Fruit fly (Drosophila melanogaster) whole organism, prepupa: Measurements from ENCODE around the gene CG42512.

Experiments
- Blimp-1 ChIP-seq: fragments of 200-800 bp; sonication (Bioruptor generic); optimal IDR thresholded peaks from 3 replicates; lab custom pipeline; 2017; ENCODE audit warnings: missing biosample characterization, missing genetic modification characterization, mild to moderate bottlenecking, moderate library complexity, missing genetic modification reagents
- CG10631 ChIP-seq: fragments of 200-800 bp; sonication (Bioruptor generic); optimal IDR thresholded peaks from 2 replicates; lab custom pipeline; 2016; ENCODE audit warnings: missing biosample characterization, missing genetic modification characterization
- CG11294 ChIP-seq: fragments of 200-800 bp; sonication (Bioruptor generic); IDR thresholded peaks from 2 replicates; pipeline ENCODE4 v1.3.6; 2022; ENCODE audit warnings: missing biosample characterization, missing genetic modification characterization
- CG11762 ChIP-seq: fragments of 200-800 bp; sonication (Bioruptor generic); optimal IDR thresholded peaks from 3 replicates; lab custom pipeline; 2016; ENCODE audit warnings: missing biosample characterization, missing genetic modification characterization; ENCODE audit not compliant: insufficient read depth
- CG15336 ChIP-seq: fragments of 200-800 bp; sonication (Bioruptor generic); IDR thresholded peaks from 2 replicates; pipeline ENCODE4 v1.3.6; 2022; ENCODE audit warnings: missing biosample characterization, missing genetic modification characterization
- CG1621 ChIP-seq: fragments of 200-800 bp; sonication (Bioruptor generic); optimal IDR thresholded peaks from 3 replicates; lab custom pipeline; 2018; ENCODE audit warnings: missing biosample characterization, mild to moderate bottlenecking, missing genetic modification characterization
- CG16779 ChIP-seq: fragments of 200-800 bp; sonication (Bioruptor generic); optimal IDR thresholded peaks from 3 replicates; lab custom pipeline; 2017; ENCODE audit warnings: missing biosample characterization, mild to moderate bottlenecking, missing genetic modification characterization
- CG3032 ChIP-seq: fragments of 200-800 bp; optimal IDR thresholded peaks from 2 replicates; lab custom pipeline; 2019; ENCODE audit warnings: missing biosample characterization, mild to moderate bottlenecking, missing genetic modification characterization, moderate library complexity
- CG31627 ChIP-seq: fragments of 200-800 bp; sonication (Bioruptor generic); optimal IDR thresholded peaks from 3 replicates; lab custom pipeline; 2016; ENCODE audit warnings: missing biosample characterization, missing genetic modification characterization
- CG32006 ChIP-seq: fragments of 200-800 bp; sonication (Bioruptor generic); optimal IDR thresholded peaks from 3 replicates; lab custom pipeline; 2017; ENCODE audit warnings: missing biosample characterization, mild to moderate bottlenecking, missing genetic modification characterization
- CG34406 ChIP-seq: fragments of 200-800 bp; sonication (Bioruptor generic); optimal IDR thresholded peaks from 3 replicates; lab custom pipeline; 2016; ENCODE audit warnings: missing biosample characterization, missing genetic modification characterization
- CG3919 ChIP-seq: fragments of 200-800 bp; sonication (Bioruptor generic); optimal IDR thresholded peaks from 3 replicates; lab custom pipeline; 2016; ENCODE audit warnings: missing biosample characterization, missing genetic modification characterization
- CG4318 ChIP-seq: fragments of 200-800 bp; sonication (Bioruptor generic); optimal IDR thresholded peaks from 3 replicates; lab custom pipeline; 2017; ENCODE audit warnings: missing biosample characterization, mild to moderate bottlenecking, missing genetic modification characterization
- CG6792 ChIP-seq: fragments of 200-800 bp; sonication (Bioruptor generic); optimal IDR thresholded peaks from 3 replicates; lab custom pipeline; 2016; ENCODE audit warnings: missing biosample characterization, missing genetic modification characterization
- CG6808 ChIP-seq: fragments of 200-800 bp; sonication (Bioruptor generic); optimal IDR thresholded peaks from 3 replicates; lab custom pipeline; 2017; ENCODE audit warnings: missing biosample characterization, missing genetic modification characterization, mild to moderate bottlenecking, moderate library complexity, missing genetic modification reagents
- CG6854 ChIP-seq: fragments of 200-800 bp; sonication (Bioruptor generic); optimal IDR thresholded peaks from 2 replicates; lab custom pipeline; 2017; ENCODE audit warnings: missing biosample characterization, mild to moderate bottlenecking, missing genetic modification characterization
- CG7368 ChIP-seq: fragments of 200-800 bp; sonication (Bioruptor generic); optimal IDR thresholded peaks from 3 replicates; lab custom pipeline; 2016; ENCODE audit warnings: missing biosample characterization, missing genetic modification characterization
- CG8119 ChIP-seq: fragments of 200-800 bp; sonication (Bioruptor generic); IDR thresholded peaks from 3 replicates; pipeline ENCODE4 v1.3.6; 2022; ENCODE audit warnings: missing biosample characterization, missing genetic modification characterization
- CG8319 ChIP-seq: fragments of 200-800 bp; sonication (Bioruptor generic); optimal IDR thresholded peaks from 3 replicates; lab custom pipeline; 2016; ENCODE audit warnings: missing biosample characterization, missing genetic modification characterization
- CG8632 ChIP-seq: fragments of 200-800 bp; sonication (Bioruptor generic); optimal IDR thresholded peaks from 3 replicates; lab custom pipeline; 2016; ENCODE audit warnings: missing biosample characterization, missing genetic modification characterization
- CG9139 ChIP-seq: fragments of 200-800 bp; sonication (Bioruptor generic); optimal IDR thresholded peaks from 3 replicates; lab custom pipeline; 2017; ENCODE audit warnings: missing biosample characterization, mild to moderate bottlenecking, missing genetic modification characterization
- Eip75B ChIP-seq: fragments of 200-800 bp; sonication (Bioruptor generic); optimal IDR thresholded peaks from 3 replicates; lab custom pipeline; 2016; ENCODE audit warnings: missing biosample characterization, missing genetic modification characterization
- Eip78C ChIP-seq: fragments of 200-800 bp; sonication (Bioruptor generic); peaks from one replicate; lab custom pipeline; 2016; ENCODE audit warnings: missing biosample characterization, missing genetic modification characterization
- Eip93F ChIP-seq: fragments of 200-800 bp; sonication (Bioruptor generic); optimal IDR thresholded peaks from 2 replicates; lab custom pipeline; 2016; ENCODE audit warnings: missing biosample characterization, mild to moderate bottlenecking, missing genetic modification characterization
- Ets21C ChIP-seq: fragments of 200-800 bp; sonication (Bioruptor generic); optimal IDR thresholded peaks from 3 replicates; lab custom pipeline; 2016; ENCODE audit warnings: missing biosample characterization, missing genetic modification characterization
- Gug ChIP-seq: fragments of 200-800 bp; sonication (Bioruptor generic); IDR thresholded peaks from 2 replicates; pipeline ENCODE4 v1.3.6; 2022; ENCODE audit warnings: missing biosample characterization, missing genetic modification characterization
- Hr39 ChIP-seq: fragments of 200-800 bp; sonication (Bioruptor generic); optimal IDR thresholded peaks from 2 replicates; lab custom pipeline; 2016; ENCODE audit warnings: missing biosample characterization, missing genetic modification characterization
- Hr4 ChIP-seq: fragments of 200-800 bp; sonication (Bioruptor generic); optimal IDR thresholded peaks from 3 replicates; lab custom pipeline; 2016; ENCODE audit warnings: missing biosample characterization, missing genetic modification characterization
- Lpt ChIP-seq: fragments of 200-800 bp; sonication (Bioruptor generic); optimal IDR thresholded peaks from 3 replicates; lab custom pipeline; 2016; ENCODE audit warnings: missing biosample characterization, missing genetic modification characterization
- Met ChIP-seq: fragments of 200-800 bp; sonication (Bioruptor generic); optimal IDR thresholded peaks from 3 replicates; lab custom pipeline; 2016; ENCODE audit warnings: missing biosample characterization, missing genetic modification characterization
- Sox102F ChIP-seq: fragments of 200-800 bp; sonication (Bioruptor generic); optimal IDR thresholded peaks from 2 replicates; lab custom pipeline; 2016; ENCODE audit warnings: missing biosample characterization, mild to moderate bottlenecking, missing genetic modification characterization
- Sox14 ChIP-seq: fragments of 200-800 bp; sonication (Bioruptor generic); optimal IDR thresholded peaks from 3 replicates; lab custom pipeline; 2016; ENCODE audit warnings: missing biosample characterization, missing genetic modification characterization
- Sox15 ChIP-seq: fragments of 200-800 bp; sonication (Bioruptor generic); optimal IDR thresholded peaks from 3 replicates; lab custom pipeline; 2016; ENCODE audit warnings: missing biosample characterization, missing genetic modification characterization
- achi ChIP-seq: fragments of 200-800 bp; sonication (Bioruptor generic); optimal IDR thresholded peaks from 3 replicates; lab custom pipeline; 2016; ENCODE audit warnings: missing biosample characterization, missing genetic modification characterization
- acj6 ChIP-seq: fragments of 200-800 bp; sonication (Bioruptor generic); optimal IDR thresholded peaks from 3 replicates; lab custom pipeline; 2016; ENCODE audit warnings: missing biosample characterization, missing genetic modification characterization
- cyc ChIP-seq: fragments of 200-800 bp; sonication (Bioruptor generic); optimal IDR thresholded peaks from 3 replicates; lab custom pipeline; 2016; ENCODE audit warnings: missing biosample characterization, missing genetic modification characterization
- dsx ChIP-seq: fragments of 200-800 bp; optimal IDR thresholded peaks from 3 replicates; lab custom pipeline; 2019; ENCODE audit warnings: missing biosample characterization, mild to moderate bottlenecking, missing genetic modification characterization, moderate library complexity; ENCODE audit not compliant: poor library complexity, severe bottlenecking
- eg ChIP-seq: fragments of 200-800 bp; sonication (Bioruptor generic); IDR thresholded peaks from 3 replicates; pipeline ENCODE4 v1.3.6; 2022; ENCODE audit warnings: missing biosample characterization, missing genetic modification characterization
- esn ChIP-seq: fragments of 200-800 bp; sonication (Bioruptor generic); optimal IDR thresholded peaks from 2 replicates; lab custom pipeline; 2016; ENCODE audit warnings: missing biosample characterization, mild to moderate bottlenecking, missing genetic modification characterization, moderate library complexity
- fd85E ChIP-seq: fragments of 200-800 bp; sonication (Bioruptor generic); optimal IDR thresholded peaks from 3 replicates; lab custom pipeline; 2016; ENCODE audit warnings: missing biosample characterization, missing genetic modification characterization
- fkh ChIP-seq: fragments of 200-800 bp; sonication (Bioruptor generic); optimal IDR thresholded peaks from 3 replicates; lab custom pipeline; 2017; ENCODE audit warnings: missing biosample characterization, mild to moderate bottlenecking, missing genetic modification characterization, moderate library complexity
- lz ChIP-seq: fragments of 200-800 bp; sonication (Bioruptor generic); optimal IDR thresholded peaks from 3 replicates; lab custom pipeline; 2016; ENCODE audit warnings: missing biosample characterization, missing genetic modification characterization
- net ChIP-seq: fragments of 200-800 bp; sonication (Bioruptor generic); optimal IDR thresholded peaks from 3 replicates; lab custom pipeline; 2016; ENCODE audit warnings: missing biosample characterization, missing genetic modification characterization
- pdm3 ChIP-seq: fragments of 200-800 bp; sonication (Bioruptor generic); optimal IDR thresholded peaks from 3 replicates; lab custom pipeline; 2016; ENCODE audit warnings: missing biosample characterization, missing genetic modification characterization
- salr ChIP-seq, 2 experiments: fragments of 200-800 bp; sonication (Bioruptor generic); optimal IDR thresholded peaks; 3 replicates each; lab custom pipeline; 2016 to 2018; ENCODE audit warnings: missing biosample characterization in 2 of 2, missing genetic modification characterization in 2 of 2, mild to moderate bottlenecking in 1 of 2
- ss ChIP-seq, 2 experiments: fragments of 200-800 bp; sonication (Bioruptor generic); optimal IDR thresholded peaks; 2 replicates in 1 of 2; 3 replicates in 1 of 2; lab custom pipeline; 2017 to 2018; ENCODE audit warnings: mild to moderate bottlenecking in 2 of 2, missing biosample characterization in 2 of 2, missing genetic modification characterization in 2 of 2, moderate library complexity in 1 of 2
- topi ChIP-seq: fragments of 200-800 bp; sonication (Bioruptor generic); optimal IDR thresholded peaks from 3 replicates; lab custom pipeline; 2016; ENCODE audit warnings: missing biosample characterization, missing genetic modification characterization

The CG42512 gene

DNA sequence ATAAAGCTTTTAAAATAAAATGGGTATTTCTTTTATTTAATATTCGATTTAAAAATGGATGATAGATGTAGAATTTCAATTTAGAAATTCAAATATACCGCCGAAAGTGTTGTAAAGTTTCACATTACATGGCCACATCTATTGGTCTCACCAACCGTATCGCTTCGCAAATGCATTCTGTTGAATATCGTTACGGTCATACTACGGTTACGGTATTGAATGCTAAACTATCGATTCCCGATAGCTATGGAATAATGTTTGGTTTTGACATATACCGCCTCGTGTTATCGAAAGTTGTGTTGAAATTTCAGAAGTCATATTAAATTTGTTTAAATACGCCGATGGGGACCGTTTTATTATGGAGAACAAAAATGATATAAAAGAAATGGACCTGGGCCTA, at the start of gene CG42512, which contains the start of gene CG32573:
Gene CG42512, plus strand, starts transcription at position 279 of the 400 bp plus-strand sequence.
Gene CG32573, plus strand, starts transcription at position 279 of the 400 bp plus-strand sequence.
- TF ChIP-seq CG3919 (peak; percentile 0), Lpt (no peak), achi (GFP tag; lab: Kevin White, UChicago) (peak; percentile 60), pdm3 (GFP tag; lab: Kevin White, UChicago) (no peak), CG4318 (GFP tag; lab: Kevin White, UChicago) (no peak), CG1621 (peak; percentile 95), CG32006 (GFP tag; lab: Kevin White, UChicago) (no peak), salr (GFP tag; optimal IDR thresholded peaks at IDR 0.05; lab: Kevin White, UChicago) (no peak)

- no peak for TF ChIP-seq CG11762 (GFP tag; lab: Kevin White, UChicago)
- no peak for TF ChIP-seq Gug (GFP tag; lab: Robert Waterston, UW)
- TF ChIP-seq Lpt: no peak
- no peak for TF ChIP-seq CG7368 (GFP tag; lab: Kevin White, UChicago)
- no peak for TF ChIP-seq Blimp-1
- TF ChIP-seq eg (GFP tag; lab: Robert Waterston, UW): no peak
- no peak for TF ChIP-seq CG6808 (GFP tag; lab: Kevin White, UChicago)
- no peak for TF ChIP-seq esn (GFP tag; lab: Kevin White, UChicago)
- peak in 1 of 2 experiments; percentile 4 for TF ChIP-seq ss (GFP tag; optimal IDR thresholded peaks at IDR 0.05; lab: Kevin White, UChicago)
- no peak for TF ChIP-seq Sox102F (GFP tag; lab: Kevin White, UChicago)
- TF ChIP-seq CG1621: peak; percentile 45
- TF ChIP-seq CG31627: no peak
Observed at dm6 chrX:16607828-16608227, 43.3 kb upstream of the CG42512 start.

DNA sequence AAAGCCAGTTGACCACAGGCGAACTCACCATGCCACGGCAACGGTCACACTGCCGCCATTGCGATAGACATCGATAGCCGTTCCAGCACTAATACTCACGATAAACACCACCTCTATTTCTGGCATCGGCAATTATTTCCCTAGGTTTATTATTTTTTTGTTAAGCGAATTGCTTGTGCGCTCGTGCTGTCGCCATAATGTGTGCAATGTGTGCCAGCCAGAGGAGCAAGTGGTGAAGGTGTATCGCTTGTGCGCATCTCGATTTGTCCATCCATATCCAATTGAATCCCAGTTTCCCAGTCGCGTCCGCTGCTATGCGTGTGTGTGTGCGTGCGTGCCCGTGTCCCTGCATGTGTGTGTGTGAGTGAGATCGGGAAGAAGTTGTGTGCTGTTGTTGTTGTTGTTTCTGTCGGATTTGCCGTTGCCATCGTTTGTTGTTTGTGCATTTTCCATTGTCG, 40.5 kb upstream of the CG42512 start, which contains the start of gene mbt:
Gene mbt, plus strand, starts transcription at position 85 of the 458 bp plus-strand sequence.
- TF ChIP-seq Lpt (no peak), CG15336 (GFP tag; lab: Robert Waterston, UW) (no peak), fkh (GFP tag; lab: Kevin White, UChicago) (no peak), Gug (GFP tag; lab: Robert Waterston, UW) (no peak), net (GFP tag; lab: Kevin White, UChicago) (no peak), Ets21C (GFP tag; lab: Kevin White, UChicago) (no peak), CG3032 (no peak), CG8632 (GFP tag; lab: Kevin White, UChicago) (no peak), topi (GFP tag; lab: Kevin White, UChicago) (no peak), CG6808 (GFP tag; lab: Kevin White, UChicago) (no peak), Eip93F (GFP tag; lab: Kevin White, UChicago) (no peak), Blimp-1 (no peak), CG4318 (GFP tag; lab: Kevin White, UChicago) (no peak), CG8319 (GFP tag; lab: Kevin White, UChicago) (no peak), CG32006 (GFP tag; lab: Kevin White, UChicago) (no peak), Met (GFP tag; lab: Kevin White, UChicago) (no peak), Sox102F (GFP tag; lab: Kevin White, UChicago) (no peak), Hr39 (GFP tag; lab: Kevin White, UChicago) (no peak), salr (GFP tag; optimal IDR thresholded peaks at IDR 0.05; lab: Kevin White, UChicago) (no peak), CG9139 (GFP tag; lab: Kevin White, UChicago) (no peak), CG11294 (no peak), CG10631 (GFP tag; lab: Kevin White, UChicago) (no peak), fd85E (GFP tag; lab: Kevin White, UChicago) (no peak), CG6854 (GFP tag; lab: Kevin White, UChicago) (peak; percentile 4), CG8119 (peak; percentile 22; the same call in 1 of the 3 replicates), Sox14 (GFP tag; lab: Kevin White, UChicago) (peak; percentile 15), eg (GFP tag; lab: Robert Waterston, UW) (0 out of 3 replicates have a peak, but pooled peaks have one; percentile 11), CG16779 (tag; lab: Kevin White, UChicago) (no peak), Hr4 (no peak), CG1621 (no peak), Eip78C (GFP tag; lab: Kevin White, UChicago) (peak; percentile 10), CG6792 (GFP tag; lab: Kevin White, UChicago) (no peak), acj6 (no peak), Sox15 (GFP tag; lab: Kevin White, UChicago) (no peak), cyc (GFP tag; lab: Kevin White, UChicago) (no peak), CG34406 (GFP tag; lab: Kevin White, UChicago) (no peak), Eip75B (GFP tag; lab: Kevin White, UChicago) (no peak), lz (GFP tag; lab: Kevin White, UChicago) (no peak), dsx (GFP tag; lab: Kevin White, UChicago) (peak; percentile 20)
